Worm (Caenorhabditis elegans) whole organism, L1 larva: ENCODE measurements around the gene C43C3.4.

Experiments used
- C16A3.4 ChIP-seq: fragments of 150-350 bp; optimal IDR thresholded peaks from 2 replicates; lab custom pipeline; 2014; ENCODE audit warnings: missing biosample characterization, missing genetic modification characterization
- F16B12.6 ChIP-seq: fragments of 150-350 bp; optimal IDR thresholded peaks from 2 replicates; lab custom pipeline; 2014; ENCODE audit warnings: missing biosample characterization, missing genetic modification characterization
- Y116A8C.19 ChIP-seq: sonication (generic microtip); optimal IDR thresholded peaks from 2 replicates; lab custom pipeline; 2016; ENCODE audit warnings: missing compliant biosample characterization, missing genetic modification characterization, borderline replicate concordance
- alr-1 ChIP-seq: fragments of 200-800 bp; sonication (Bioruptor generic); optimal IDR thresholded peaks from 2 replicates; lab custom pipeline; 2018; ENCODE audit warnings: borderline replicate concordance, mild to moderate bottlenecking, missing genetic modification characterization, missing compliant biosample characterization
- ama-1 ChIP-seq: fragments of 150-350 bp; optimal IDR thresholded peaks from 2 replicates; lab custom pipeline; 2014
- ceh-8 ChIP-seq: fragments of 200-800 bp; sonication (Bioruptor generic); optimal IDR thresholded peaks from 2 replicates; lab custom pipeline; 2018; ENCODE audit warnings: mild to moderate bottlenecking, missing genetic modification characterization, moderate library complexity, missing compliant biosample characterization
- ces-1 ChIP-seq: fragments of 150-350 bp; optimal IDR thresholded peaks from 2 replicates; lab custom pipeline; 2014; ENCODE audit warnings: missing biosample characterization, missing genetic modification reagents, missing genetic modification characterization
- dpl-1 ChIP-seq, 3 experiments: fragments of 150-350 bp in 2 of 3; sonication (generic microtip) in 1 of 3; optimal IDR thresholded peaks; 2 replicates each; lab custom pipeline; 2014 to 2017; ENCODE audit warnings: missing biosample characterization in 3 of 3, missing genetic modification characterization in 3 of 3, missing genetic modification reagents in 3 of 3
- dsc-1 ChIP-seq: sonication (generic microtip); optimal IDR thresholded peaks from 2 replicates; lab custom pipeline; 2016; ENCODE audit warnings: mild to moderate bottlenecking, missing genetic modification characterization, missing compliant biosample characterization
- efl-1 ChIP-seq, 4 experiments: fragments of 150-350 bp; optimal IDR thresholded peaks in 3 of 4; peaks in 1 of 4; 1 replicate in 1 of 4; 2 replicates in 3 of 4; lab custom pipeline; 2014; ENCODE audit warnings: missing biosample characterization in 2 of 4, missing genetic modification characterization in 2 of 4, missing genetic modification reagents in 2 of 4
- efl-3 ChIP-seq: fragments of 200-800 bp; sonication (Bioruptor generic); optimal IDR thresholded peaks from 2 replicates; lab custom pipeline; 2018; ENCODE audit warnings: mild to moderate bottlenecking, missing genetic modification characterization, missing compliant biosample characterization
- egl-13 ChIP-seq: sonication (generic microtip); optimal IDR thresholded peaks from 2 replicates; lab custom pipeline; 2016; ENCODE audit warnings: missing genotype, missing genetic modification reagents, missing genetic modification characterization, missing compliant biosample characterization
- egl-27 ChIP-seq, 2 experiments: fragments of 150-350 bp in 1 of 2; sonication (generic microtip); optimal IDR thresholded peaks; 3 replicates each; lab custom pipeline; 2017 to 2018; ENCODE audit warnings: missing biosample characterization in 2 of 2, missing genetic modification characterization in 2 of 2, missing genetic modification reagents in 2 of 2
- elt-2 ChIP-seq: sonication (generic microtip); optimal IDR thresholded peaks from 2 replicates; lab custom pipeline; 2016; ENCODE audit warnings: missing genetic modification characterization, mild to moderate bottlenecking, inconsistent platforms, missing compliant biosample characterization, missing genetic modification reagents
- elt-3 ChIP-seq, 6 experiments: fragments of 150-350 bp in 1 of 6; sonication (generic microtip); optimal IDR thresholded peaks; 2 replicates each; lab custom pipeline; 2017 to 2018; ENCODE audit warnings: missing biosample characterization in 6 of 6, missing genetic modification characterization in 6 of 6, inconsistent platforms in 1 of 6
- ets-5 ChIP-seq: fragments of 200-800 bp; sonication (Bioruptor generic); IDR thresholded peaks from 2 replicates; pipeline ENCODE4 v1.3.6; 2022; ENCODE audit warnings: missing genetic modification characterization, missing compliant biosample characterization
- fkh-10 ChIP-seq: sonication (generic microtip); optimal IDR thresholded peaks from 2 replicates; lab custom pipeline; 2017; ENCODE audit warnings: missing biosample characterization, missing genetic modification reagents, missing genetic modification characterization
- fkh-4 ChIP-seq: sonication (generic microtip); optimal IDR thresholded peaks from 2 replicates; lab custom pipeline; 2016; ENCODE audit warnings: missing compliant biosample characterization, missing genetic modification characterization, borderline replicate concordance
- fkh-8 ChIP-seq: sonication (generic microtip); optimal IDR thresholded peaks from 2 replicates; lab custom pipeline; 2016; ENCODE audit warnings: mild to moderate bottlenecking, missing genetic modification characterization, missing compliant biosample characterization
- fos-1 ChIP-seq: fragments of 150-350 bp; optimal IDR thresholded peaks from 2 replicates; lab custom pipeline; 2014; ENCODE audit warnings: missing biosample characterization, missing genetic modification characterization
- hlh-17 ChIP-seq: fragments of 200-800 bp; sonication (Bioruptor generic); optimal IDR thresholded peaks from 2 replicates; lab custom pipeline; 2018; ENCODE audit warnings: missing genetic modification characterization, mild to moderate bottlenecking, missing compliant biosample characterization, moderate library complexity, borderline replicate concordance
- hlh-4 ChIP-seq: sonication (generic microtip); optimal IDR thresholded peaks from 2 replicates; lab custom pipeline; 2016; ENCODE audit warnings: mild to moderate bottlenecking, missing genetic modification characterization, missing compliant biosample characterization
- hpl-2 ChIP-seq: fragments of 150-350 bp; optimal IDR thresholded peaks from 2 replicates; lab custom pipeline; 2014; ENCODE audit warnings: missing biosample characterization, missing genetic modification reagents, missing genetic modification characterization
- isw-1 ChIP-seq: fragments of 200-800 bp; sonication (Bioruptor generic); IDR thresholded peaks from 2 replicates; pipeline ENCODE4 v1.3.6; 2022; ENCODE audit warnings: missing genetic modification characterization, missing compliant biosample characterization
- lin-14 ChIP-seq: fragments of 200-800 bp; sonication (Bioruptor generic); optimal IDR thresholded peaks from 2 replicates; lab custom pipeline; 2018; ENCODE audit warnings: mild to moderate bottlenecking, missing genetic modification characterization, moderate library complexity, missing compliant biosample characterization
- lin-39 ChIP-seq: fragments of 150-350 bp; optimal IDR thresholded peaks from 2 replicates; lab custom pipeline; 2014; ENCODE audit warnings: missing biosample characterization, missing genetic modification reagents, missing genetic modification characterization
- mab-9 ChIP-seq: fragments of 200-800 bp; sonication (Bioruptor generic); IDR thresholded peaks from 2 replicates; pipeline ENCODE4 v1.3.6; 2022; ENCODE audit warnings: missing genetic modification reagents, missing genetic modification characterization, missing compliant biosample characterization
- mef-2 ChIP-seq: fragments of 150-350 bp; optimal IDR thresholded peaks from 2 replicates; lab custom pipeline; 2014; ENCODE audit warnings: missing biosample characterization, missing genetic modification characterization
- mep-1 ChIP-seq: fragments of 150-350 bp; optimal IDR thresholded peaks from 2 replicates; lab custom pipeline; 2014; ENCODE audit warnings: missing biosample characterization, missing genetic modification characterization
- nhr-19 ChIP-seq: fragments of 200-800 bp; sonication (Bioruptor generic); conservative IDR thresholded peaks from 2 replicates; pipeline ENCODE4 v1.3.6; 2022; ENCODE audit warnings: missing genetic modification characterization, missing compliant biosample characterization
- nhr-20 ChIP-seq: sonication (generic microtip); optimal IDR thresholded peaks from 2 replicates; lab custom pipeline; 2016; ENCODE audit warnings: mild to moderate bottlenecking, missing genetic modification characterization, missing compliant biosample characterization
- nhr-28 ChIP-seq: fragments of 150-350 bp; optimal IDR thresholded peaks from 2 replicates; lab custom pipeline; 2014; ENCODE audit warnings: missing biosample characterization, missing genetic modification characterization
- nhr-76 ChIP-seq: sonication (generic microtip); optimal IDR thresholded peaks from 2 replicates; lab custom pipeline; 2017; ENCODE audit warnings: missing biosample characterization, missing genetic modification characterization
- nhr-77 ChIP-seq: fragments of 150-350 bp; optimal IDR thresholded peaks from 2 replicates; lab custom pipeline; 2014; ENCODE audit warnings: missing biosample characterization, missing genetic modification characterization
- nhr-90 ChIP-seq: sonication (generic microtip); optimal IDR thresholded peaks from 2 replicates; lab custom pipeline; 2016; ENCODE audit warnings: mild to moderate bottlenecking, missing genetic modification characterization, missing compliant biosample characterization; ENCODE audit not compliant: poor library complexity
- rnt-1 ChIP-seq: sonication (generic microtip); optimal IDR thresholded peaks from 2 replicates; lab custom pipeline; 2016; ENCODE audit warnings: mild to moderate bottlenecking, missing genetic modification characterization, moderate library complexity, missing compliant biosample characterization
- snpc-4 ChIP-seq: fragments of 150-350 bp; optimal IDR thresholded peaks from 2 replicates; lab custom pipeline; 2014; ENCODE audit warnings: missing biosample characterization, missing genetic modification characterization
- snu-23 ChIP-seq: sonication (generic microtip); optimal IDR thresholded peaks from 2 replicates; lab custom pipeline; 2016; ENCODE audit warnings: missing genetic modification characterization, missing compliant biosample characterization
- sox-4 ChIP-seq: sonication (generic microtip); optimal IDR thresholded peaks from 2 replicates; lab custom pipeline; 2016; ENCODE audit warnings: missing genetic modification characterization, missing compliant biosample characterization
- unc-130 ChIP-seq: fragments of 150-350 bp; optimal IDR thresholded peaks from 2 replicates; lab custom pipeline; 2017; ENCODE audit warnings: missing biosample characterization, missing genetic modification characterization, inconsistent platforms
- unc-30 ChIP-seq: sonication (generic microtip); optimal IDR thresholded peaks from 2 replicates; lab custom pipeline; 2017; ENCODE audit warnings: missing biosample characterization, missing genetic modification characterization
- unc-62 ChIP-seq: fragments of 150-350 bp; optimal IDR thresholded peaks from 2 replicates; lab custom pipeline; 2014; ENCODE audit warnings: missing biosample characterization, missing genetic modification reagents, missing genetic modification characterization
- unc-86 ChIP-seq: sonication (generic microtip); optimal IDR thresholded peaks from 2 replicates; lab custom pipeline; 2016; ENCODE audit warnings: missing genetic modification characterization, missing compliant biosample characterization
- unc-98 ChIP-seq: fragments of 200-800 bp; sonication (Bioruptor generic); IDR thresholded peaks from 2 replicates; pipeline ENCODE4 v1.3.6; 2022; ENCODE audit warnings: missing genetic modification characterization, missing compliant biosample characterization
- vab-15 ChIP-seq: sonication (generic microtip); optimal IDR thresholded peaks from 2 replicates; lab custom pipeline; 2017; ENCODE audit warnings: missing genotype, mild to moderate bottlenecking, missing genetic modification characterization, missing compliant biosample characterization
- zip-4 ChIP-seq: fragments of 200-800 bp; sonication (Bioruptor generic); optimal IDR thresholded peaks from 2 replicates; lab custom pipeline; 2018; ENCODE audit warnings: mild to moderate bottlenecking, missing genetic modification characterization, moderate library complexity, missing compliant biosample characterization
- ztf-11 ChIP-seq, 2 experiments: sonication (generic microtip); optimal IDR thresholded peaks; 2 replicates each; lab custom pipeline; 2016 to 2017; ENCODE audit warnings: missing genetic modification characterization in 2 of 2, missing biosample characterization in 1 of 2, missing compliant biosample characterization in 1 of 2
- ztf-4 ChIP-seq: fragments of 150-350 bp; optimal IDR thresholded peaks from 2 replicates; lab custom pipeline; 2014; ENCODE audit warnings: missing biosample characterization, missing genetic modification characterization

Gene C43C3.4

ce11 chrX:9648098-9648574 lies 26.6 kb downstream of the C43C3.4 start, which contains the start of gene F34H10.4:
Gene F34H10.4 (plus strand): TSS chrX:9648524.
- TF ChIP-seq nhr-19 (GFP tag; lab: Robert Waterston, UW) (no peak), mep-1 (no peak), ces-1 (GFP tag; lab: Kevin White, UChicago) (peak; percentile 26), efl-1 (optimal IDR thresholded peaks at IDR 0.05; lab: Kevin White, UChicago) (no peak), efl-1 (GFP tag; optimal IDR thresholded peaks at IDR 0.05 in 1 of 2; lab: Kevin White, UChicago) (peak in 1 of 2 experiments; percentile 60), lin-14 (GFP tag; lab: Kevin White, UChicago) (peak; percentile 51), fkh-10 (GFP tag; lab: Kevin White, UChicago) (peak; percentile 70), unc-86 (no peak)

ce11 chrX:9642775-9643461 lies 31.8 kb downstream of the C43C3.4 start:
- TF ChIP-seq ama-1 (lab: Kevin White, UChicago): no peak
- TF ChIP-seq nhr-20: peak; percentile 76
- TF ChIP-seq unc-98 (GFP tag; lab: Robert Waterston, UW): no peak
- no peak for TF ChIP-seq zip-4 (GFP tag; lab: Kevin White, UChicago)
- no peak for TF ChIP-seq unc-86
- TF ChIP-seq unc-62 (GFP tag; lab: Kevin White, UChicago): no peak
- TF ChIP-seq fkh-8 (tag; lab: Kevin White, UChicago): no peak
- TF ChIP-seq ets-5 (GFP tag; lab: Robert Waterston, UW): no peak
- no peak for TF ChIP-seq nhr-76 (tag; lab: Kevin White, UChicago)
- TF ChIP-seq alr-1 (tag; lab: Kevin White, UChicago): no peak
- TF ChIP-seq egl-13: peak; percentile 8
- TF ChIP-seq snu-23 (GFP tag; lab: Kevin White, UChicago): peak; percentile 66
- TF ChIP-seq unc-30 (tag; lab: Kevin White, UChicago): no peak
- TF ChIP-seq dpl-1 (GFP tag; optimal IDR thresholded peaks at IDR 0.05; lab: Kevin White, UChicago): peak in 2 of 3 experiments; percentile 11 to 31
- no peak for TF ChIP-seq egl-27 (tag; optimal IDR thresholded peaks at IDR 0.05; lab: Kevin White, UChicago)
- TF ChIP-seq hlh-17 (GFP tag; lab: Kevin White, UChicago): no peak
- TF ChIP-seq sox-4: peak; percentile 47
- TF ChIP-seq rnt-1 (tag; lab: Kevin White, UChicago): no peak
- peak in 2 of 6 experiments; percentile 18 to 20 for TF ChIP-seq elt-3 (tag; optimal IDR thresholded peaks at IDR 0.05; lab: Kevin White, UChicago)
- no peak for TF ChIP-seq elt-2
- peak; percentile 47 for TF ChIP-seq ceh-8 (GFP tag; lab: Kevin White, UChicago)
- no peak for TF ChIP-seq Y116A8C.19
- TF ChIP-seq hlh-4: no peak
- TF ChIP-seq ztf-11 (tag; optimal IDR thresholded peaks at IDR 0.05; lab: Kevin White, UChicago): no peak
- no peak for TF ChIP-seq lin-39
- TF ChIP-seq efl-1 (optimal IDR thresholded peaks at IDR 0.05; lab: Kevin White, UChicago): no peak
- TF ChIP-seq efl-1 (GFP tag; optimal IDR thresholded peaks at IDR 0.05 in 1 of 2; lab: Kevin White, UChicago): no peak
- no peak for TF ChIP-seq mab-9 (GFP tag; lab: Robert Waterston, UW)
- peak; percentile 60 for TF ChIP-seq mep-1
- no peak for TF ChIP-seq hpl-2 (GFP tag; lab: Kevin White, UChicago)
- TF ChIP-seq ztf-4 (tag; lab: Kevin White, UChicago): no peak
- no peak for TF ChIP-seq dsc-1
- TF ChIP-seq isw-1 (GFP tag; lab: Robert Waterston, UW): no peak
- TF ChIP-seq F16B12.6 (tag; lab: Kevin White, UChicago): no peak
- no peak for TF ChIP-seq efl-3
- no peak for TF ChIP-seq fkh-4 (tag; lab: Kevin White, UChicago)
- no peak for TF ChIP-seq nhr-28 (tag; lab: Kevin White, UChicago)
- TF ChIP-seq ces-1 (GFP tag; lab: Kevin White, UChicago): no peak
- no peak for TF ChIP-seq mef-2
- TF ChIP-seq snpc-4 (tag; lab: Kevin White, UChicago): peak; percentile 27
- no peak for TF ChIP-seq vab-15 (tag; lab: Kevin White, UChicago)
- no peak for TF ChIP-seq C16A3.4 (tag; lab: Kevin White, UChicago)
- no peak for TF ChIP-seq nhr-90 (tag; lab: Kevin White, UChicago)
- TF ChIP-seq unc-130 (tag; lab: Kevin White, UChicago): no peak
- TF ChIP-seq nhr-77 (tag; lab: Kevin White, UChicago): no peak
- TF ChIP-seq fos-1 (tag; lab: Kevin White, UChicago): no peak
